Fruit fly (Drosophila melanogaster) S2 (cell line): ENCODE measurements around the gene capu.

Source experiments
- CG8478 ChIP-seq: fragments of >200 bp; optimal IDR thresholded peaks from 2 replicates; lab custom pipeline; 2018
- CTCF ChIP-seq, 2 experiments: fragments of >200 bp; optimal IDR thresholded peaks; 2 replicates each; lab custom pipeline; 2018

The capu gene

dm6 chr2L:3888754-3889603 lies 13.7 kb downstream of the capu start:
- no peak for TF ChIP-seq CTCF (optimal IDR thresholded peaks at IDR 0.05; lab: Kevin White, UChicago)
- no peak for TF ChIP-seq CG8478 (lab: Kevin White, UChicago)

dm6 chr2L:3888173-3888572 lies 14.5 kb downstream of the capu start:
- TF ChIP-seq CG8478 (lab: Kevin White, UChicago) (no peak), CTCF (optimal IDR thresholded peaks at IDR 0.05; lab: Kevin White, UChicago) (no peak)

dm6 chr2L:3883939-3884338 lies 18.7 kb downstream of the capu start:
- TF ChIP-seq CTCF (optimal IDR thresholded peaks at IDR 0.05; lab: Kevin White, UChicago) (no peak), CG8478 (lab: Kevin White, UChicago) (no peak)

- TF ChIP-seq CTCF (optimal IDR thresholded peaks at IDR 0.05; lab: Kevin White, UChicago) (no peak), CG8478 (lab: Kevin White, UChicago) (no peak)
Observed at dm6 chr2L:3882172-3882571, 20.5 kb downstream of the capu start.

- no peak for TF ChIP-seq CG8478 (lab: Kevin White, UChicago)
- TF ChIP-seq CTCF (optimal IDR thresholded peaks at IDR 0.05; lab: Kevin White, UChicago): no peak
Observed at dm6 chr2L:3881164-3881563, 21.5 kb downstream of the capu start.

dm6 chr2L:3880048-3880447 lies 22.6 kb downstream of the capu start:
- TF ChIP-seq CTCF (optimal IDR thresholded peaks at IDR 0.05; lab: Kevin White, UChicago): no peak
- no peak for TF ChIP-seq CG8478 (lab: Kevin White, UChicago)

- TF ChIP-seq CG8478 (lab: Kevin White, UChicago): no peak
- TF ChIP-seq CTCF (optimal IDR thresholded peaks at IDR 0.05; lab: Kevin White, UChicago): no peak
Observed at dm6 chr2L:3877011-3877410, 25.6 kb downstream of the capu start.

- no peak for TF ChIP-seq CG8478 (lab: Kevin White, UChicago)
- peak; percentile 35 to 45 for TF ChIP-seq CTCF (optimal IDR thresholded peaks at IDR 0.05; lab: Kevin White, UChicago)
Observed at dm6 chr2L:3872283-3872682, 30.4 kb downstream of the capu start, which contains the start of gene CG31957. TSS of gene CG31957 (minus strand) at chr2L:3872458.

dm6 chr2L:3867474-3868082 lies 35.1 kb downstream of the capu start, which contains the start of gene Cep97:
TSS of gene Cep97 (plus strand) at chr2L:3867697.
- no peak for TF ChIP-seq CG8478 (lab: Kevin White, UChicago)
- TF ChIP-seq CTCF (optimal IDR thresholded peaks at IDR 0.05; lab: Kevin White, UChicago): no peak

dm6 chr2L:3862437-3863041 lies 40.1 kb downstream of the capu start, which contains the start of gene TTLL4B:
TSS of gene TTLL4B (plus strand) at chr2L:3862668.
- TF ChIP-seq CG8478 (lab: Kevin White, UChicago): no peak
- no peak for TF ChIP-seq CTCF (optimal IDR thresholded peaks at IDR 0.05; lab: Kevin White, UChicago)

- TF ChIP-seq CTCF (optimal IDR thresholded peaks at IDR 0.05; lab: Kevin White, UChicago): no peak
- no peak for TF ChIP-seq CG8478 (lab: Kevin White, UChicago)
Observed at dm6 chr2L:3861388-3861787, 41.3 kb downstream of the capu start.

- TF ChIP-seq CTCF (optimal IDR thresholded peaks at IDR 0.05; lab: Kevin White, UChicago) (no peak), CG8478 (lab: Kevin White, UChicago) (no peak)
Observed at dm6 chr2L:3858118-3858517, 44.5 kb downstream of the capu start.

- TF ChIP-seq CG8478 (lab: Kevin White, UChicago): no peak
- TF ChIP-seq CTCF (optimal IDR thresholded peaks at IDR 0.05; lab: Kevin White, UChicago): no peak
Observed at dm6 chr2L:3856372-3856771, 46.3 kb downstream of the capu start.

dm6 chr2L:3855528-3856189 lies 47.0 kb downstream of the capu start:
- TF ChIP-seq CG8478 (lab: Kevin White, UChicago) (no peak), CTCF (optimal IDR thresholded peaks at IDR 0.05; lab: Kevin White, UChicago) (no peak)
